Fruit fly (Drosophila melanogaster): ENCODE results near the gene CG43783.

Gene CG43783

dm6 chr3L:8912332-8912731 lies 41.7 kb downstream of the CG43783 start, which contains the start of the genes Tsp66E and mfr (continued):
- TF ChIP-seq lbe (GFP tag; optimal IDR thresholded peaks at IDR 0.05) (no peak), chinmo (GFP tag; IDR thresholded peaks at IDR 0.05; ENCODE audit: partially characterized antibody) (peak; percentile 97), CG3838 (GFP tag; optimal IDR thresholded peaks at IDR 0.05) (peak; percentile 95), CG42726 (GFP tag; IDR thresholded peaks at IDR 0.05; ENCODE audit: partially characterized antibody) (0 out of 2 replicates have a peak, but pooled peaks have one; percentile 16), CG9215 (GFP tag; IDR thresholded peaks at IDR 0.05) (no peak; the same call in 1 of the 2 replicates), ci (GFP tag; IDR thresholded peaks at IDR 0.05) (peak; percentile 74; the same call in 2 of the 3 replicates), cwo (GFP tag; optimal IDR thresholded peaks at IDR 0.05) (peak; percentile 28), lilli (GFP tag; optimal IDR thresholded peaks at IDR 0.05) (peak; percentile 10), Pdp1 (GFP tag; optimal IDR thresholded peaks at IDR 0.05) (no peak), bowl (GFP tag; IDR thresholded peaks at IDR 0.05) (0 out of 2 replicates have a peak, but pooled peaks have one; percentile 33), CTCF (GFP tag; optimal IDR thresholded peaks at IDR 0.05) (peak; percentile 72), Nf-YC (tag; optimal IDR thresholded peaks at IDR 0.05) (peak; percentile 79), cg (GFP tag; optimal IDR thresholded peaks at IDR 0.05) (peak; percentile 27), C15 (GFP tag; IDR thresholded peaks at IDR 0.05) (no peak), cas (GFP tag; IDR thresholded peaks at IDR 0.05) (peak; percentile 9; the same call in 1 of the 2 replicates), pan (optimal IDR thresholded peaks at IDR 0.05) (no peak), pan (GFP tag; optimal IDR thresholded peaks at IDR 0.05 in 1 of 2, IDR thresholded peaks at IDR 0.05 in 1 of 2) (peak in 1 of 2 experiments; percentile 31), CG6813 (GFP tag; optimal IDR thresholded peaks at IDR 0.05) (no peak), Rfx (GFP tag; IDR thresholded peaks at IDR 0.05) (peak; percentile 31; the same call in 1 of the 2 replicates), CG2678 (tag; optimal IDR thresholded peaks at IDR 0.05) (no peak), Trl (optimal IDR thresholded peaks at IDR 0.05) (peak in 1 of 2 experiments; percentile 40), Trl (GFP tag; optimal IDR thresholded peaks at IDR 0.05) (peak; percentile 39), kay (GFP tag; optimal IDR thresholded peaks at IDR 0.05) (no peak), CG17328 (GFP tag; IDR thresholded peaks at IDR 0.05) (peak; percentile 8; the same call in 1 of the 2 replicates), zfh2 (GFP tag; optimal IDR thresholded peaks at IDR 0.05) (peak; percentile 2), Doc2 (GFP tag; IDR thresholded peaks at IDR 0.05) (no peak), Nf-YB (GFP tag; optimal IDR thresholded peaks at IDR 0.05) (peak; percentile 53), CG18599 (GFP tag; optimal IDR thresholded peaks at IDR 0.05) (peak; percentile 46), ERR (GFP tag; optimal IDR thresholded peaks at IDR 0.05) (no peak), CG13296 (GFP tag; optimal IDR thresholded peaks at IDR 0.05) (no peak), CG3847 (GFP tag; IDR thresholded peaks at IDR 0.05) (no peak), so (GFP tag; IDR thresholded peaks at IDR 0.05) (peak; percentile 30; the same call in 1 of the 3 replicates), Hmr (GFP tag; optimal IDR thresholded peaks at IDR 0.05) (peak; percentile 31), CG3407 (GFP tag; optimal IDR thresholded peaks at IDR 0.05) (no peak)

dm6 chr3L:8905100-8905499 lies 49.0 kb downstream of the CG43783 start, which contains the start of gene TrpA1:
Gene TrpA1 (minus strand): TSS chr3L:8905200.
- TF ChIP-seq repo (GFP tag; optimal IDR thresholded peaks at IDR 0.05) (no peak), Ets65A (GFP tag) (peak; percentile 38)

DNA sequence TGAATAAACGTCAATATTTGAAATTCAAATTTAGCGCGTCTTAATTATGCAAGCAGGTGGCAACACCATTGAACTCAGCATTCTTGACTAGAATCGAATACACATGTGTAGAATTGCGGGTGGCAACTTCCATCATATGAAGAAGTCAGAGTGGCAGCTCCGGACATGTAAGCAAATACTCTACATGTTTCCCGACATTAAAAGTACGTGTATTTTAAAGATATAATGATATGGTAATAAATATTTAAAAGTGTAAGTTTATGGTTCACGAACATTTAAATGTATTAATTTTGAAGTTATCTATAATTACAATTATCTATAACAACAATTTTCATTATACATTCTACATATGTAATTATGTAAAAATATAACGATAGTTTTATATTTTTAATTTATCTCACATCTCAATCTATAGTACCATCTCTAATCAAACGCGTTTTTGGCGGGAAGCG lies 62.9 kb downstream of the CG43783 start, which contains the start of gene Mcm7:
Mcm7 (plus strand) TSS at position 430 of the 452 bp plus-strand sequence.
- TF ChIP-seq sna (GFP tag; IDR thresholded peaks at IDR 0.05; ENCODE audit: partially characterized antibody) (peak; percentile 41; the same call in 1 of the 2 replicates), danr (GFP tag; IDR thresholded peaks at IDR 0.05) (no peak), Ets97D (GFP tag; optimal IDR thresholded peaks at IDR 0.05) (peak; percentile 43), amos (GFP tag; IDR thresholded peaks at IDR 0.05; ENCODE audit: partially characterized antibody) (peak; percentile 64), CG5180 (GFP tag; optimal IDR thresholded peaks at IDR 0.05) (peak; percentile 52), Scr (GFP tag; IDR thresholded peaks at IDR 0.05; ENCODE audit: partially characterized antibody) (peak; percentile 70), zen (tag; optimal IDR thresholded peaks at IDR 0.05) (peak; percentile 25), pita (GFP tag; optimal IDR thresholded peaks at IDR 0.05) (peak; percentile 51), Bgb (GFP tag; IDR thresholded peaks at IDR 0.05; ENCODE audit: partially characterized antibody) (peak; percentile 61), CG14710 (tag; optimal IDR thresholded peaks at IDR 0.05) (peak; percentile 66), tna (GFP tag; IDR thresholded peaks at IDR 0.05; ENCODE audit: partially characterized antibody) (no peak), CG12219 (GFP tag; optimal IDR thresholded peaks at IDR 0.05) (no peak), trem (tag; optimal IDR thresholded peaks at IDR 0.05) (peak; percentile 44), CG6791 (GFP tag; IDR thresholded peaks at IDR 0.05; ENCODE audit: partially characterized antibody) (peak; percentile 27; the same call in 1 of the 3 replicates)

Data from whole organism, embryonic.